Worm (Caenorhabditis elegans): ENCODE measurements around the gene nhr-67.

Gene nhr-67

ce11 chrIV:11131268-11131667 lies 38.3 kb upstream of the nhr-67 start, which contains the start of gene ard-1:
Gene ard-1 (plus strand): TSS chrIV:11131279.
- no peak for TF ChIP-seq dsc-1 (tag; optimal IDR thresholded peaks at IDR 0.05)
- no peak for TF ChIP-seq pag-3 (tag; optimal IDR thresholded peaks at IDR 0.05; ENCODE audit: borderline replicate concordance, insufficient read depth)

DNA sequence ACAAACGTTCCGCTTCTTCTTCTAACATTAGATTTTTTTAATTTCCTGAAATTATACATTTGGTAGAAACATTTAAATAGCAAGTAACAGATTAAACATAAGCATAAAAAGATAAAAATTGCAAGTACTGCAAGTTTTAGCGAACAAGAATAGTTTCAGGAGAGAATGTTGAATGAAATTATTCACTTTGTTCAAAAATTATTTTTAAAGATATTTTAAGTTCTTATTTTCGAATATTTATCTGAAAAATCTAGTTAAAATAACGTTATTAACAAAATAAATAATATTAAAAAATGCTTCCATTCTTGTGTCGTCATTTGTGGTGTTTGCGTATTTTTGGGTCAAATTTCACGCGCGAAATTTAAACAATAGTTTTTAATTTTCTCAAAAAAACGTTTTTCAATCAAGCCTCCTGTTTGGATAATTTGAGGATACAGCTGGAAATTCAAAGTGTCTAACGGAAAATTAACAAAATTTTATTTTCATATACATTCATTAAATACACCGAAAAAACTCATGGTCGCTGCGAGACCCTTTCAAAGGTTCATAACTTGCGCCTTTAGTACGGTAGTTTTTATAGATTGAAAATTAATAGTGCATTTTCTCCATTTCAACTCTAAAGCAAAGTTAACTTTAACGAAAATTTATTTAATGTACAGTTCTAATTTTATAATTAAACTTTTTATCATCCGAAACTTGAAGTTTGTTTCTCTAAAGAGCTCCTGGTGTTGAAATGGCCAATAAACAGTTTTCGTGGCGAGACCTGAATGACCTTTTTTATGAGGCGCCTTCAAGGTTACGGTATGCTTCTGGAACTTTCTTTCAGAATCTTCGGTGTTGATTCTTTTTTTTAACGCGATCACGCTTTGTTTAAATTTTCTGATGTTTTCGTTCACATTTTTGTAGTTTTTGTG lies 27.0 kb upstream of the nhr-67 start, which contains the start of gene skih-2:
TSS of gene skih-2 (minus strand) at position 51 of the 914 bp plus-strand sequence.
- no peak for TF ChIP-seq elt-2 (tag; optimal IDR thresholded peaks at IDR 0.05)
- TF ChIP-seq jun-1 (tag; optimal IDR thresholded peaks at IDR 0.05) = no peak
- no peak for TF ChIP-seq zip-4 (GFP tag; optimal IDR thresholded peaks at IDR 0.05)
- peak; percentile 40 for TF ChIP-seq irx-1 (tag; optimal IDR thresholded peaks at IDR 0.05)
- TF ChIP-seq unc-130 (tag; optimal IDR thresholded peaks at IDR 0.05) = no peak
- TF ChIP-seq nhr-90 (tag; optimal IDR thresholded peaks at IDR 0.05; ENCODE audit: poor library complexity) = peak; percentile 32
- TF ChIP-seq nhr-77 (tag; optimal IDR thresholded peaks at IDR 0.05) = no peak
- TF ChIP-seq nhr-85 (tag) = peak; percentile 68
- TF ChIP-seq efl-3 (GFP tag; optimal IDR thresholded peaks at IDR 0.05) = no peak
- TF ChIP-seq pqm-1 (tag; optimal IDR thresholded peaks at IDR 0.05) = no peak
- TF ChIP-seq pag-3 (tag; optimal IDR thresholded peaks at IDR 0.05; ENCODE audit: borderline replicate concordance, insufficient read depth) = no peak
- peak; percentile 18 for TF ChIP-seq rnt-1 (tag; optimal IDR thresholded peaks at IDR 0.05)
- peak; percentile 49 for TF ChIP-seq tbx-2 (tag; optimal IDR thresholded peaks at IDR 0.05)
- TF ChIP-seq ces-1 (GFP tag; optimal IDR thresholded peaks at IDR 0.05) = no peak
- TF ChIP-seq ama-1 (optimal IDR thresholded peaks at IDR 0.05) = no peak
- no peak for TF ChIP-seq nhr-28 (tag; optimal IDR thresholded peaks at IDR 0.05)
- no peak for TF ChIP-seq fkh-4 (tag; optimal IDR thresholded peaks at IDR 0.05; ENCODE audit: borderline replicate concordance)
- no peak for TF ChIP-seq mef-2 (tag; optimal IDR thresholded peaks at IDR 0.05)
- no peak for TF ChIP-seq lir-3 (tag; optimal IDR thresholded peaks at IDR 0.05; ENCODE audit: poor library complexity)
- no peak for TF ChIP-seq ceh-88 (GFP tag; IDR thresholded peaks at IDR 0.05)
- peak; percentile 38 for TF ChIP-seq C16A3.4 (tag; optimal IDR thresholded peaks at IDR 0.05)
- TF ChIP-seq sox-4 (tag; optimal IDR thresholded peaks at IDR 0.05) = no peak
- TF ChIP-seq hpl-2 (GFP tag; optimal IDR thresholded peaks at IDR 0.05) = no peak
- no peak for TF ChIP-seq unc-98 (GFP tag; IDR thresholded peaks at IDR 0.05)
- TF ChIP-seq nhr-19 (GFP tag; conservative IDR thresholded peaks at IDR 0.05) = peak; percentile 68
- peak; percentile 80 to 86 for TF ChIP-seq lsy-2 (tag; optimal IDR thresholded peaks at IDR 0.05)
- TF ChIP-seq pax-3 (tag; optimal IDR thresholded peaks at IDR 0.05) = no peak
- no peak for TF ChIP-seq hlh-17 (GFP tag; optimal IDR thresholded peaks at IDR 0.05; ENCODE audit: borderline replicate concordance)
- TF ChIP-seq ceh-8 (GFP tag; optimal IDR thresholded peaks at IDR 0.05) = no peak
- TF ChIP-seq fkh-10 (GFP tag; optimal IDR thresholded peaks at IDR 0.05) = no peak
- TF ChIP-seq nhr-84 (tag; optimal IDR thresholded peaks at IDR 0.05) = no peak
- TF ChIP-seq Y116A8C.19 (tag; optimal IDR thresholded peaks at IDR 0.05; ENCODE audit: borderline replicate concordance) = no peak
- no peak for TF ChIP-seq egl-13 (tag; optimal IDR thresholded peaks at IDR 0.05)
- TF ChIP-seq skn-1 (tag; optimal IDR thresholded peaks at IDR 0.05) = peak; percentile 56
- TF ChIP-seq nhr-47 (tag; optimal IDR thresholded peaks at IDR 0.05) = peak; percentile 71
- peak; percentile 52 for TF ChIP-seq swsn-7 (tag; optimal IDR thresholded peaks at IDR 0.05)
- no peak for TF ChIP-seq elt-3 (tag; optimal IDR thresholded peaks at IDR 0.05)
- TF ChIP-seq mep-1 (tag; optimal IDR thresholded peaks at IDR 0.05) = peak; percentile 70
- TF ChIP-seq C04F5.9 (tag; optimal IDR thresholded peaks at IDR 0.05) = no peak
- no peak for TF ChIP-seq sptf-1 (tag; optimal IDR thresholded peaks at IDR 0.05)
- peak; percentile 37 for TF ChIP-seq dsc-1 (tag; optimal IDR thresholded peaks at IDR 0.05)
- TF ChIP-seq ztf-11 (tag; optimal IDR thresholded peaks at IDR 0.05) = no peak
- TF ChIP-seq lin-35 (GFP tag; optimal IDR thresholded peaks at IDR 0.05) = peak; percentile 94 to 95
- no peak for TF ChIP-seq fkh-8 (tag; optimal IDR thresholded peaks at IDR 0.05)
- TF ChIP-seq hlh-4 (tag; optimal IDR thresholded peaks at IDR 0.05) = no peak
- no peak for TF ChIP-seq grh-1 (GFP tag; IDR thresholded peaks at IDR 0.05)
- TF ChIP-seq blmp-1 (tag; optimal IDR thresholded peaks at IDR 0.05) = peak; percentile 27
- TF ChIP-seq snu-23 (GFP tag; optimal IDR thresholded peaks at IDR 0.05) = peak; percentile 55
